Worm (Caenorhabditis elegans) whole organism, L3 larva: ENCODE results near the gene C27B7.9.

ENCODE experiments used
- fkh-10 ChIP-seq: sonication (generic microtip); optimal IDR thresholded peaks from 2 replicates; lab custom pipeline; 2017; ENCODE audit warnings: missing biosample characterization, missing genetic modification reagents, missing genetic modification characterization
- mml-1 ChIP-seq: fragments of 150-350 bp; sonication (generic microtip); optimal IDR thresholded peaks from 3 replicates; lab custom pipeline; 2014; ENCODE audit warnings: missing biosample characterization, missing genetic modification characterization
- nhr-11 ChIP-seq: fragments of 150-350 bp; optimal IDR thresholded peaks from 2 replicates; lab custom pipeline; 2014; ENCODE audit warnings: missing biosample characterization, missing genetic modification characterization
- nhr-12 ChIP-seq: fragments of 150-350 bp; optimal IDR thresholded peaks from 2 replicates; lab custom pipeline; 2014; ENCODE audit warnings: missing biosample characterization, missing genetic modification characterization
- nhr-76 ChIP-seq: fragments of 150-350 bp; sonication (generic microtip); optimal IDR thresholded peaks from 5 replicates; lab custom pipeline; 2014; ENCODE audit warnings: missing biosample characterization, missing genetic modification characterization
- tbx-2 ChIP-seq: sonication (generic microtip); optimal IDR thresholded peaks from 2 replicates; lab custom pipeline; 2016; ENCODE audit warnings: mild to moderate bottlenecking, missing genetic modification characterization, missing compliant biosample characterization
- unc-39 ChIP-seq: sonication (generic microtip); optimal IDR thresholded peaks from 4 replicates; lab custom pipeline; 2017; ENCODE audit warnings: missing biosample characterization, missing genetic modification characterization
- ztf-4 ChIP-seq: fragments of 150-350 bp; optimal IDR thresholded peaks from 2 replicates; lab custom pipeline; 2014; ENCODE audit warnings: missing biosample characterization, missing genetic modification characterization

DNA sequence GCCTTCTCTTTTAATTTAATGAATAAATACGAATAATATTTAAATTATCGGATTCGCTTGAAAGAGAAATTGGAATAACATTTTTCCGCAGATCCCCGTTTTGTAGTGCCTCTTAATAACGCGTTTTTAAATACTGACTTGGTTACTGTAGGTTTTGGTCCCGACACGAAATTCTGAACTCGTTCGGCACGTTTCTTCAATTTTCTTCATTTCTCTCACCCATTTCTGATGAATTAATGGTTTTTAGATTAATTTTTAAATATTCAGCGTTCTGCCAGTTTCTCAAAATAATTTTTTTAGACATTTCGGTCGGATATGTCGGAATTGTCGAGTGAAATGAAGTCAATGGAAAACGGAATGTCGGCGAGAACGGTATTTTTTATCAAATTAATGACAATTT lies 14.6 kb downstream of the C27B7.9 start, which contains the start of gene C27B7.5:
- TF ChIP-seq ztf-4 (tag; lab: Kevin White, UChicago) = no peak
- no peak for TF ChIP-seq tbx-2 (tag; lab: Kevin White, UChicago)
- no peak for TF ChIP-seq nhr-76 (tag; lab: Kevin White, UChicago)
- no peak for TF ChIP-seq nhr-12
- no peak for TF ChIP-seq nhr-11 (tag; lab: Kevin White, UChicago)
- no peak for TF ChIP-seq fkh-10
- no peak for TF ChIP-seq unc-39 (tag; lab: Kevin White, UChicago)
- TF ChIP-seq mml-1 (tag; lab: Kevin White, UChicago) = no peak
